Worm (Caenorhabditis elegans) whole organism, L4 larva: ENCODE data around the gene mrpl-12.

Experiments
- D1046.2 ChIP-seq: fragments of 200-800 bp; sonication (Bioruptor generic); IDR thresholded peaks from 2 replicates; pipeline ENCODE4 v1.3.6; 2022; ENCODE audit warnings: missing genetic modification characterization, missing compliant biosample characterization
- F26F4.8 ChIP-seq: fragments of 200-800 bp; sonication (Bioruptor generic); conservative IDR thresholded peaks from 2 replicates; pipeline ENCODE4 v1.3.6; 2022; ENCODE audit warnings: missing genetic modification characterization, missing compliant biosample characterization
- R02D3.7 ChIP-seq: fragments of 150-350 bp; sonication (generic microtip); optimal IDR thresholded peaks from 3 replicates; lab custom pipeline; 2014; ENCODE audit warnings: missing biosample characterization, missing genetic modification characterization
- T20F7.1 ChIP-seq: fragments of 200-800 bp; sonication (Bioruptor generic); optimal IDR thresholded peaks from 2 replicates; lab custom pipeline; 2018; ENCODE audit warnings: mild to moderate bottlenecking, missing genetic modification characterization, missing compliant biosample characterization
- Y48G9A.11 ChIP-seq: fragments of 200-800 bp; sonication (Bioruptor generic); IDR thresholded peaks from 2 replicates; pipeline ENCODE4 v1.3.6; 2022; ENCODE audit warnings: missing genetic modification reagents, missing genetic modification characterization, missing compliant biosample characterization
- ZK546.5 ChIP-seq, 2 experiments: sonication (generic microtip); optimal IDR thresholded peaks; 2 replicates each; lab custom pipeline; 2017; ENCODE audit warnings: missing biosample characterization in 2 of 2, missing genetic modification characterization in 2 of 2
- aha-1 ChIP-seq: fragments of 150-350 bp; peaks from one replicate; lab custom pipeline; 2014; ENCODE audit warnings: missing biosample characterization, missing genetic modification characterization
- ceh-20 ChIP-seq: fragments of 200-800 bp; sonication (Bioruptor generic); IDR thresholded peaks from 2 replicates; pipeline ENCODE4 v1.3.6; 2022; ENCODE audit warnings: missing genetic modification reagents, missing genetic modification characterization, missing compliant biosample characterization
- ceh-32 ChIP-seq: sonication (generic microtip); optimal IDR thresholded peaks from 2 replicates; lab custom pipeline; 2016; ENCODE audit warnings: mild to moderate bottlenecking, missing genetic modification characterization, missing compliant biosample characterization; ENCODE audit not compliant: poor library complexity
- ceh-44 ChIP-seq: fragments of 200-800 bp; sonication (Bioruptor generic); IDR thresholded peaks from 2 replicates; pipeline ENCODE4 v1.3.6; 2022; ENCODE audit warnings: missing genetic modification reagents, missing genetic modification characterization, missing compliant biosample characterization
- ceh-82 ChIP-seq: sonication (generic microtip); optimal IDR thresholded peaks from 2 replicates; lab custom pipeline; 2017; ENCODE audit warnings: missing biosample characterization, missing genetic modification characterization
- ces-1 ChIP-seq: fragments of 150-350 bp; sonication (generic microtip); optimal IDR thresholded peaks from 4 replicates; lab custom pipeline; 2014; ENCODE audit warnings: missing biosample characterization, missing genetic modification reagents, missing genetic modification characterization
- daf-16 ChIP-seq, 3 experiments: sonication (generic microtip); optimal IDR thresholded peaks; 2 replicates each; lab custom pipeline; 2016 to 2017; ENCODE audit warnings: missing genetic modification characterization in 3 of 3, missing genetic modification reagents in 3 of 3, mild to moderate bottlenecking in 2 of 3, missing compliant biosample characterization in 2 of 3, missing biosample characterization in 1 of 3, moderate library complexity in 1 of 3
- daf-8 ChIP-seq: fragments of 200-800 bp; sonication (Bioruptor generic); IDR thresholded peaks from 2 replicates; pipeline ENCODE4 v1.3.6; 2022; ENCODE audit warnings: missing genetic modification characterization, missing compliant biosample characterization
- duxl-1 ChIP-seq: sonication (generic microtip); optimal IDR thresholded peaks from 2 replicates; lab custom pipeline; 2016; ENCODE audit warnings: mild to moderate bottlenecking, missing genetic modification characterization, moderate library complexity, missing compliant biosample characterization; ENCODE audit not compliant: poor library complexity
- dve-1 ChIP-seq: sonication (generic microtip); optimal IDR thresholded peaks from 2 replicates; lab custom pipeline; 2017; ENCODE audit warnings: antibody characterized with exemption, mild to moderate bottlenecking, missing genetic modification characterization, missing compliant biosample characterization; ENCODE audit not compliant: insufficient read depth
- egl-43 ChIP-seq: fragments of 200-800 bp; sonication (Bioruptor generic); IDR thresholded peaks from 2 replicates; pipeline ENCODE4 v1.3.6; 2022; ENCODE audit warnings: missing genetic modification reagents, missing genetic modification characterization, missing compliant biosample characterization
- hlh-11 ChIP-seq: fragments of 200-800 bp; sonication (Bioruptor generic); optimal IDR thresholded peaks from 2 replicates; lab custom pipeline; 2018; ENCODE audit warnings: mild to moderate bottlenecking, missing genetic modification characterization, missing compliant biosample characterization
- hlh-30 ChIP-seq: sonication (generic microtip); optimal IDR thresholded peaks from 2 replicates; lab custom pipeline; 2017; ENCODE audit warnings: antibody characterized with exemption, mild to moderate bottlenecking, missing genetic modification characterization, missing compliant biosample characterization; ENCODE audit not compliant: insufficient read depth
- hmg-1.1 ChIP-seq: fragments of 200-800 bp; sonication (Bioruptor generic); IDR thresholded peaks from 2 replicates; pipeline ENCODE4 v1.3.6; 2022; ENCODE audit warnings: missing genetic modification reagents, missing genetic modification characterization, missing compliant biosample characterization
- lin-13 ChIP-seq: fragments of 150-350 bp; optimal IDR thresholded peaks from 2 replicates; lab custom pipeline; 2014; ENCODE audit warnings: missing biosample characterization, missing genetic modification reagents, missing genetic modification characterization
- lin-38 ChIP-seq: fragments of 200-800 bp; sonication (Bioruptor generic); IDR thresholded peaks from 2 replicates; pipeline ENCODE4 v1.3.6; 2022; ENCODE audit warnings: missing genetic modification reagents, missing genetic modification characterization, missing compliant biosample characterization
- lin-39 ChIP-seq: fragments of 150-350 bp; optimal IDR thresholded peaks from 2 replicates; lab custom pipeline; 2014; ENCODE audit warnings: missing biosample characterization, missing genetic modification reagents, missing genetic modification characterization
- lsy-2 ChIP-seq, 2 experiments: fragments of 150-350 bp in 1 of 2; sonication (generic microtip) in 1 of 2; optimal IDR thresholded peaks; 2 replicates each; lab custom pipeline; 2014 to 2017; ENCODE audit warnings: missing biosample characterization in 2 of 2, missing genetic modification characterization in 2 of 2
- madf-9 ChIP-seq: fragments of 200-800 bp; sonication (Bioruptor generic); conservative IDR thresholded peaks from 2 replicates; pipeline ENCODE4 v1.3.6; 2022; ENCODE audit warnings: missing genetic modification reagents, missing genetic modification characterization, missing compliant biosample characterization
- mdt-29 ChIP-seq: fragments of 200-800 bp; sonication (Bioruptor generic); IDR thresholded peaks from 2 replicates; pipeline ENCODE4 v1.3.6; 2022; ENCODE audit warnings: missing genetic modification reagents, missing genetic modification characterization, missing compliant biosample characterization
- mep-1 ChIP-seq: fragments of 150-350 bp; sonication (generic microtip); optimal IDR thresholded peaks from 3 replicates; lab custom pipeline; 2014; ENCODE audit warnings: missing biosample characterization, missing genetic modification characterization
- mes-2 ChIP-seq: sonication (generic microtip); optimal IDR thresholded peaks from 2 replicates; lab custom pipeline; 2016; ENCODE audit warnings: missing genotype, mild to moderate bottlenecking, missing genetic modification characterization, missing compliant biosample characterization; ENCODE audit not compliant: poor library complexity, severe bottlenecking
- nhr-28 ChIP-seq: fragments of 150-350 bp; optimal IDR thresholded peaks from 2 replicates; lab custom pipeline; 2014; ENCODE audit warnings: missing biosample characterization, missing genetic modification characterization
- nhr-41 ChIP-seq: fragments of 200-800 bp; sonication (Bioruptor generic); IDR thresholded peaks from 2 replicates; pipeline ENCODE4 v1.3.6; 2022; ENCODE audit warnings: missing genetic modification reagents, missing genetic modification characterization, missing compliant biosample characterization
- nhr-42 ChIP-seq: fragments of 200-800 bp; sonication (Bioruptor generic); IDR thresholded peaks from 2 replicates; pipeline ENCODE4 v1.3.6; 2022; ENCODE audit warnings: missing genetic modification characterization, missing compliant biosample characterization
- nhr-6 ChIP-seq: fragments of 150-350 bp; optimal IDR thresholded peaks from 2 replicates; lab custom pipeline; 2014; ENCODE audit warnings: missing biosample characterization, missing genetic modification characterization
- nhr-76 ChIP-seq: fragments of 150-350 bp; optimal IDR thresholded peaks from 2 replicates; lab custom pipeline; 2014; ENCODE audit warnings: missing biosample characterization, missing genetic modification characterization
- php-3 ChIP-seq: fragments of 200-800 bp; sonication (Bioruptor generic); IDR thresholded peaks from 2 replicates; pipeline ENCODE4 v1.3.6; 2022; ENCODE audit warnings: missing genetic modification reagents, missing genetic modification characterization, missing compliant biosample characterization
- saeg-2 ChIP-seq: fragments of 200-800 bp; sonication (Bioruptor generic); IDR thresholded peaks from 2 replicates; pipeline ENCODE4 v1.3.6; 2022; ENCODE audit warnings: missing genetic modification reagents, missing genetic modification characterization, missing compliant biosample characterization
- set-16 ChIP-seq: fragments of 200-800 bp; sonication (Bioruptor generic); IDR thresholded peaks from 2 replicates; pipeline ENCODE4 v1.3.6; 2022; ENCODE audit warnings: missing genetic modification reagents, missing genetic modification characterization, missing compliant biosample characterization
- snpc-1.2 ChIP-seq: fragments of 200-800 bp; sonication (Bioruptor generic); IDR thresholded peaks from 2 replicates; pipeline ENCODE4 v1.3.6; 2022; ENCODE audit warnings: missing genetic modification reagents, missing genetic modification characterization, missing compliant biosample characterization
- unc-39 ChIP-seq: sonication (generic microtip); optimal IDR thresholded peaks from 2 replicates; lab custom pipeline; 2017; ENCODE audit warnings: missing biosample characterization, missing genetic modification characterization
- unc-62 ChIP-seq, 3 experiments: fragments of 150-350 bp in 1 of 3; sonication (generic microtip); optimal IDR thresholded peaks in 2 of 3; peaks in 1 of 3; 1 replicate in 1 of 3; 2 replicates in 2 of 3; lab custom pipeline; 2014 to 2017; ENCODE audit warnings: missing biosample characterization in 3 of 3, missing genetic modification characterization in 3 of 3, missing genetic modification reagents in 3 of 3, missing genotype in 1 of 3
- vab-7 ChIP-seq: fragments of 200-800 bp; sonication (Bioruptor generic); IDR thresholded peaks from 2 replicates; pipeline ENCODE4 v1.3.6; 2022; ENCODE audit warnings: missing genetic modification reagents, missing genetic modification characterization, missing compliant biosample characterization

The mrpl-12 gene

DNA sequence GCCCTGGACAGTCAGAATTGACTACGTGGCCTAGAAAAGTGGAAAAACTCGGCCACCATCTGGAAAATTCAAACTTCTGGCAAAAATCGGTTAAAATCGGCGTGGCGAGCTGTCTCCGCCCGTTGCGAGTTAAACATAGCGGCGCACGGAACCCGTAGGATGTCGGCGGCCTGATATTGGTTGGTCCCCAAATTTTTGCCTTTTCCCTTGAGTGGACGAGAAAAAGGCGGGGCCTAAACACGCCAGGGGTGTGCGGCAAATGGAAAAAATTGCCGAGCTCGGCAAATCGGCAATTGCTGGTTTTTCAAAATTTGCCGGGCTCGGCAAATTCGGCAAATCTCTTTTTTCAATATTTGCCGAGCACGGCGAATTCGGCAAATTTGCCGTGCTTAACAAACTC is 25.7 kb downstream of the mrpl-12 start:
- no peak for TF ChIP-seq ces-1 (GFP tag; lab: Kevin White, UChicago)
- no peak for TF ChIP-seq nhr-42 (GFP tag; lab: Robert Waterston, UW)
- peak; percentile 37; the same call in 1 of the 2 replicates for TF ChIP-seq D1046.2 (GFP tag; lab: Robert Waterston, UW)
- no peak for TF ChIP-seq lin-39 (tag; lab: Kevin White, UChicago)
- TF ChIP-seq ZK546.5 (tag; optimal IDR thresholded peaks at IDR 0.05; lab: Kevin White, UChicago): no peak
- no peak for TF ChIP-seq nhr-76 (tag; lab: Kevin White, UChicago)
- no peak for TF ChIP-seq duxl-1 (tag; lab: Kevin White, UChicago)
- TF ChIP-seq Y48G9A.11 (GFP tag; lab: Robert Waterston, UW): peak; percentile 50; the same call in 1 of the 2 replicates
- no peak for TF ChIP-seq aha-1 (tag; lab: Kevin White, UChicago)
- TF ChIP-seq nhr-41: no peak
- 0 out of 2 replicates have a peak, but pooled peaks have one; percentile 20 for TF ChIP-seq set-16 (GFP tag; lab: Robert Waterston, UW)
- TF ChIP-seq ceh-32 (tag; lab: Kevin White, UChicago): no peak
- no peak for TF ChIP-seq R02D3.7 (tag; lab: Kevin White, UChicago)
- no peak for TF ChIP-seq T20F7.1 (GFP tag; lab: Kevin White, UChicago)
- peak; percentile 59; the same call in 1 of the 2 replicates for TF ChIP-seq mdt-29
- peak; percentile 40; the same call in 1 of the 2 replicates for TF ChIP-seq vab-7 (GFP tag; lab: Robert Waterston, UW)
- 0 out of 2 replicates have a peak, but pooled peaks have one; percentile 34 for TF ChIP-seq php-3 (GFP tag; lab: Robert Waterston, UW)
- no peak for TF ChIP-seq nhr-6 (tag; lab: Kevin White, UChicago)
- 0 out of 2 replicates have a peak, but pooled peaks have one; percentile 17 for TF ChIP-seq F26F4.8 (GFP tag; lab: Robert Waterston, UW)
- TF ChIP-seq lin-38: peak; percentile 48
- TF ChIP-seq madf-9: 0 out of 2 replicates have a peak, but pooled peaks have one; percentile 29
- peak; percentile 64; the same call in 1 of the 2 replicates for TF ChIP-seq snpc-1.2 (GFP tag; lab: Robert Waterston, UW)
- no peak for TF ChIP-seq ceh-20 (GFP tag; lab: Robert Waterston, UW)
- no peak for TF ChIP-seq hlh-30 (tag; lab: Kevin White, UChicago)
- 0 out of 2 replicates have a peak, but pooled peaks have one; percentile 17 for TF ChIP-seq egl-43 (GFP tag; lab: Robert Waterston, UW)
- no peak for TF ChIP-seq lin-13 (GFP tag; lab: Kevin White, UChicago)
- TF ChIP-seq hmg-1.1: no peak
- TF ChIP-seq ceh-44 (GFP tag; lab: Robert Waterston, UW): 0 out of 2 replicates have a peak, but pooled peaks have one; percentile 18
- TF ChIP-seq, all 104 proteins: peak for 12

DNA sequence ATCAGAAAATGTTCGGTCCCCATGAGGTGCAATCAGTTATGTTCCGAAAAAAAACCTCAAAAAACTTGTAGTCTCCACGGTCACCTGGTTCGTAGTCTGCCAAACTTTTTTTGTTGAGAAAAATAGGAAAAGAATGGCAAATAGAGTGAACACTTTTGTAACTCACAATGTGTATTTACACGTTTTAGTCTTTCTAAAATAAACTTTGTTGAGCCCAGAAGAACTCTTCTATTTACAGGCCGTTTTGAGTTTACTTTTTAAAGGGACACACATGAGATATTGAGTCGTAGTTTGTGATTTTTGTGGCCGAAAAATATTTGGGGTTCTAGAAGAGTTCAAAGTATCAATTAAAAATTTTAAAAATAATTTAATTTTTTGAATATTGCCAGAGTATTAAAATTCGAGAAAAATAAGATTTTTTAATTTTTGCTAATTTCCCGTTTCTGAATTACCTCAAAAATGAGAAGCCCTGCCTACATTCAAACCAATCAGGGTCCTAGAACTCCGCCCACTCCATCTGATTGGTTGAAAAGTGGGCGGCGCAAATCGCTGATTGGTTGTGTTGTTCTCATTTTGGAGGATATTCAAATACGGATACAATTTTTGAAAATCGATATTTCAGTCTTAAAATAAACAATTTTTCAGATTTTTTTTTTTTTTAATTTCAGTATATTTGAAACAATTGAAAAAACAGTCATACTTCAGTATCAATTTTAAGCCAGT is 27.1 kb downstream of the mrpl-12 start:
- no peak for TF ChIP-seq daf-16 (GFP tag; optimal IDR thresholded peaks at IDR 0.05; lab: Kevin White, UChicago)
- TF ChIP-seq daf-16 (tag; optimal IDR thresholded peaks at IDR 0.05; lab: Kevin White, UChicago): no peak
- TF ChIP-seq daf-8 (GFP tag; lab: Robert Waterston, UW): no peak
- TF ChIP-seq nhr-28 (tag; lab: Kevin White, UChicago): peak; percentile 46
- no peak for TF ChIP-seq hlh-30 (tag; lab: Kevin White, UChicago)

ce11 chrIII:10736322-10736985 is 28.9 kb downstream of the mrpl-12 start:
- TF ChIP-seq lin-38 (peak; percentile 33; the same call in 1 of the 2 replicates), lsy-2 (tag; optimal IDR thresholded peaks at IDR 0.05; lab: Kevin White, UChicago) (peak in 1 of 2 experiments; percentile 8), saeg-2 (GFP tag; lab: Robert Waterston, UW) (no peak), mes-2 (tag; lab: Kevin White, UChicago) (peak; percentile 36), D1046.2 (GFP tag; lab: Robert Waterston, UW) (0 out of 2 replicates have a peak, but pooled peaks have one; percentile 10), unc-39 (tag; lab: Kevin White, UChicago) (no peak), nhr-42 (GFP tag; lab: Robert Waterston, UW) (no peak), mep-1 (tag; lab: Kevin White, UChicago) (no peak), hlh-11 (peak; percentile 19), dve-1 (tag; lab: Kevin White, UChicago) (peak; percentile 27), ceh-82 (no peak), unc-62 (GFP tag; optimal IDR thresholded peaks at IDR 0.05 in 1 of 2; lab: Kevin White, UChicago) (peak in 1 of 2 experiments; percentile 38), unc-62 (tag; optimal IDR thresholded peaks at IDR 0.05; lab: Kevin White, UChicago) (no peak), madf-9 (no peak)
